Fruit fly (Drosophila melanogaster): ENCODE measurements around the gene NANS.

Gene NANS

DNA sequence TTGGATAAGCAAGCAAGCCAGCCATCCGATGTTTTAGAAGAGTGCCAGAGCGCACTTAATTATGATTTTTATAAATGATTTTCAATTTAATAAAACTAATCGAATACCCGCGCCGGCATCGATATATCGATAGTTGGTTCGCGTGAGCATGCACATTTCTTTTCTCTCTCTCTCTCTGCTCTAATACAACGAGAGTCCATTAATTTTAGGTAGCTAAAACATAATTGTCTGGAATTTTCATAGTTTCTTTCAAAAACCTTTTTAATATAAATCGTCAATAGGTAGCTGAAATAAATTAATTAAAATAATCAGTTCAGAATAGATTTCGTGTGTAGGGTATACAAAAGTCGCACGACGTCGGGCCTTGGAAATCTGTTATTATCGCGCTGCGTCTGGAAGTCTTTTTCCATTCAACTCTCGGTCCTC lies 22.5 kb downstream of the NANS start, which contains the start of gene CG18549 (continued):
- peak; percentile 100 for TF ChIP-seq CG3919 (GFP tag; optimal IDR thresholded peaks at IDR 0.05)
- peak; percentile 100 for TF ChIP-seq net (GFP tag; optimal IDR thresholded peaks at IDR 0.05)
- TF ChIP-seq CG1621 (tag; optimal IDR thresholded peaks at IDR 0.05), result peak; percentile 100
- peak; percentile 100 for TF ChIP-seq CG15336 (GFP tag; IDR thresholded peaks at IDR 0.05)
- TF ChIP-seq fd59A (GFP tag; optimal IDR thresholded peaks at IDR 0.05), result peak; percentile 100
- peak; percentile 100 for TF ChIP-seq CG6276 (GFP tag; optimal IDR thresholded peaks at IDR 0.05)
- peak; percentile 99 for TF ChIP-seq achi (GFP tag; optimal IDR thresholded peaks at IDR 0.05)
- TF ChIP-seq Met (GFP tag; optimal IDR thresholded peaks at IDR 0.05), result peak; percentile 100
- peak; percentile 100 for TF ChIP-seq CG3032 (tag; optimal IDR thresholded peaks at IDR 0.05)
- TF ChIP-seq dac (GFP tag; optimal IDR thresholded peaks at IDR 0.05), result peak; percentile 100
- TF ChIP-seq eg (GFP tag; IDR thresholded peaks at IDR 0.05), result peak; percentile 100
- peak; percentile 100 for TF ChIP-seq Eip78C (GFP tag)
- TF ChIP-seq OdsH (GFP tag; optimal IDR thresholded peaks at IDR 0.05), result peak; percentile 100

DNA sequence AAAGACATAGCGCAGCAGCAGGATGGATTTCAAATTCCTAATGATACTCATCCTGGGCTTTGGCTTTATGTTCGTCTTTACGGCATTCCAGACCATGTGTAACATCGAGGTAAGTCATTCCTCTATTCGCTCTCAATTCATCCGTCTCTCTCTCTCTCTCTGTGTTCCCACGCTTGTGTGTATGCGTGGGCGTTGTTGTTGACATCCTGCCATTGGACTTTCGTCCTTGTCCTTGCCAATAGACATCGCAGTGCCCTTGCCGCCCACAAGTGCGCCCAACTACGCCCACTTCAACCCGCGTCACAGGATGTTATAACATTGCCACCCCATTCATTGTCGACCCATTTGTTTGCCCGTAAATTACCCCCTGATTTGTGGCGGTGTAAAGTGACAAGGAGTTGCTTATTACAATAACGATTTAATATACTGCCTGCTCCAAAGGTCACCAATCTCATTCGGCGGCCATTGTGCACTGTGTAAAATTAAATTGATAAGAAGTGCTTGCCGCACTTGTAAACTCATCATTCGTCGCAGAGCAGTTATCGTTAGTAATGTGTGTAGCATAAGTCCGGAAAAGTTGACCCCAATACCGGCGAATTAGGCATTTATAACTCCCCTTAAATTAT lies 23.4 kb downstream of the NANS start:
- TF ChIP-seq Sox15 (GFP tag; optimal IDR thresholded peaks at IDR 0.05) (no peak), Sox14 (GFP tag; optimal IDR thresholded peaks at IDR 0.05) (peak; percentile 21), Smox (GFP tag; optimal IDR thresholded peaks at IDR 0.05) (no peak), CG3919 (GFP tag; optimal IDR thresholded peaks at IDR 0.05) (peak; percentile 21), net (GFP tag; optimal IDR thresholded peaks at IDR 0.05) (peak; percentile 8), Blimp-1 (GFP tag; optimal IDR thresholded peaks at IDR 0.05) (no peak), CG6854 (GFP tag; optimal IDR thresholded peaks at IDR 0.05) (peak; percentile 2), Eip78C (GFP tag) (peak; percentile 52), CG32006 (GFP tag; optimal IDR thresholded peaks at IDR 0.05) (no peak), svp (GFP tag) (peak; percentile 94), CG10669 (GFP tag; optimal IDR thresholded peaks at IDR 0.05) (peak; percentile 20), eg (GFP tag; IDR thresholded peaks at IDR 0.05) (no peak), vri (GFP tag; optimal IDR thresholded peaks at IDR 0.05) (no peak), CG9139 (GFP tag; optimal IDR thresholded peaks at IDR 0.05) (peak; percentile 6), Hr4 (GFP tag; optimal IDR thresholded peaks at IDR 0.05) (no peak), ss (GFP tag; optimal IDR thresholded peaks at IDR 0.05) (peak in 1 of 2 experiments; percentile 44), spab (GFP tag; optimal IDR thresholded peaks at IDR 0.05) (peak; percentile 1), CG6163 (GFP tag; IDR thresholded peaks at IDR 0.05) (no peak)

DNA sequence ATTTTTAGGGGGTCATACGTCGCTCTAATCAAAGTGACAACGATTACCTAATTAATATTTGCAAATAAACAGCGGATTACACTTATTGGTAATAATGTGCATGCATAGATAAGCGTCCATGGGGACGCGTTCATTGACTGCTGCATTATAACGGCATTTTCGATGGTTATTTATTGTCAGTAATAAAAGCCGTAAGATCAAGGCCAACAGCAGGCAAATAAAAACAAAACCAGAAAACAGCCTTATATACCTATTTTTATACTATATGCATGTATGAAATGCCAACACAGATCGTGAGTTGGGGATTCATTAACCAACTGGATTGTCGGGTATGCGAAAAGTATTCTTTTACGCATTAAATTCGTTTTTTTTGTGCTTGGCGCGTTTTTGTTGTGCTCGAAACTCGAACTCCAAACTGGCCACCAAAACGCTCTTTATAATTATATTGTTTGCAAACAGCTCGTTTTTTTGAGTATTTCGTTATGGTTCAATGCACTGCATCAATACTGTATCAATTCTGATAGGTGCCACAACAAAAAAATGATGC lies 24.4 kb downstream of the NANS start:
- peak; percentile 81 for TF ChIP-seq vri (GFP tag; optimal IDR thresholded peaks at IDR 0.05)
- TF ChIP-seq Eip93F (GFP tag; optimal IDR thresholded peaks at IDR 0.05), result peak; percentile 47
- TF ChIP-seq Eip78C (GFP tag), result peak; percentile 37
- TF ChIP-seq CG34406 (GFP tag; optimal IDR thresholded peaks at IDR 0.05), result no peak

DNA sequence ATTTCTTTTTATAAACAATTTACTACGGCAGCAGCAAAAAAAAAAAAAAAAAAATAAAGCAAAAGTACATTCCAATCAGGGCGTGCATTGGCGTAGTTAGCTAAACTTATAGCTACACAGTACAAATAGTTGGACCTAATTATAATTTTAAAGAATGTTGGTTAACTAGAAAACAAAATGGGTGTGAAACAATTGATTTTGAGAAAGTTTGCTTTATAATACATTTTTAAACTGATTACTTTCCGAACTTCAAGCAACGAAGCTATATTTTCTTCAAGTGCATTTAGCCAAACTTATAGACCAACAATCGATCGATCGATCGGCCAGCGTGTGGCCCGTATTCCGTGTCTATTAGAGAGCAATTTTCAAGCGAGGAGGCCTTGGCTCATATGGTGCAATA lies 25.0 kb downstream of the NANS start:
- TF ChIP-seq CG8319 (GFP tag; optimal IDR thresholded peaks at IDR 0.05) (peak; percentile 14), salr (GFP tag; optimal IDR thresholded peaks at IDR 0.05) (no peak), CG3919 (GFP tag; optimal IDR thresholded peaks at IDR 0.05) (peak; percentile 30), Hr39 (GFP tag; optimal IDR thresholded peaks at IDR 0.05) (no peak), ss (GFP tag; optimal IDR thresholded peaks at IDR 0.05) (no peak), CG11902 (GFP tag; optimal IDR thresholded peaks at IDR 0.05) (peak; percentile 24), svp (GFP tag) (peak; percentile 51), CG4318 (GFP tag; optimal IDR thresholded peaks at IDR 0.05) (no peak), CG11762 (GFP tag; optimal IDR thresholded peaks at IDR 0.05; ENCODE audit: insufficient read depth) (peak; percentile 6), OdsH (GFP tag; optimal IDR thresholded peaks at IDR 0.05) (peak; percentile 53), dac (GFP tag; optimal IDR thresholded peaks at IDR 0.05) (no peak), CG7368 (GFP tag; optimal IDR thresholded peaks at IDR 0.05) (no peak), CG8632 (GFP tag; optimal IDR thresholded peaks at IDR 0.05) (peak; percentile 29), CG16779 (tag; optimal IDR thresholded peaks at IDR 0.05) (no peak), Eip75B (GFP tag; optimal IDR thresholded peaks at IDR 0.05) (no peak), pdm3 (GFP tag; optimal IDR thresholded peaks at IDR 0.05) (no peak), Hr38 (GFP tag; optimal IDR thresholded peaks at IDR 0.05) (no peak), topi (GFP tag; optimal IDR thresholded peaks at IDR 0.05) (no peak), Hr4 (GFP tag; optimal IDR thresholded peaks at IDR 0.05) (no peak), CG31627 (GFP tag; optimal IDR thresholded peaks at IDR 0.05) (peak; percentile 5), lz (GFP tag; optimal IDR thresholded peaks at IDR 0.05) (no peak), Ets96B (tag; optimal IDR thresholded peaks at IDR 0.05) (peak; percentile 7), CG10669 (GFP tag; optimal IDR thresholded peaks at IDR 0.05) (no peak)
